Worm (Caenorhabditis elegans): ENCODE data around the gene lipl-5.

lipl-5 gene

DNA sequence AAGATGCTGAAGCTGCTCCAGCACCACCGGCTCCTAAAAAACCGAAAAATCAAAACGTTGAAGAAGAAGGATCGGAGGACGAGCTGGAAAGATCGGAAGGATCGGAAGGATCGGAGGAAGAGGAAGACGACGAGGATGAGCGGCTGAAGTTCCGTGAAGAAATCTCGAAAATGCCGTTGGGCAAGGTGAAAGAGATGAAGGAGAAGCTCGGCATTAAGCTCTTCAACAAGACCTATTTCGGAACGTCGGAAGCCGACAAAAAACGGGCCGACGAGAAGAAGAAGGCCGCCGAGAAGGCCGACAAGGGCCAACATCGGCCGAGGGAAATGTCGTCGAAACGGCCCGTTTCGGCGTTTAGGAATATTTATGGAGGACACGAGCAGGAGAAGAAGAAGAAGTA, 24.3 kb upstream of the lipl-5 start:
- TF ChIP-seq W03F9.2 (tag; optimal IDR thresholded peaks at IDR 0.05): no peak
- no peak for TF ChIP-seq dao-5 (tag; optimal IDR thresholded peaks at IDR 0.05)
- TF ChIP-seq him-1 (tag; optimal IDR thresholded peaks at IDR 0.05): no peak

DNA sequence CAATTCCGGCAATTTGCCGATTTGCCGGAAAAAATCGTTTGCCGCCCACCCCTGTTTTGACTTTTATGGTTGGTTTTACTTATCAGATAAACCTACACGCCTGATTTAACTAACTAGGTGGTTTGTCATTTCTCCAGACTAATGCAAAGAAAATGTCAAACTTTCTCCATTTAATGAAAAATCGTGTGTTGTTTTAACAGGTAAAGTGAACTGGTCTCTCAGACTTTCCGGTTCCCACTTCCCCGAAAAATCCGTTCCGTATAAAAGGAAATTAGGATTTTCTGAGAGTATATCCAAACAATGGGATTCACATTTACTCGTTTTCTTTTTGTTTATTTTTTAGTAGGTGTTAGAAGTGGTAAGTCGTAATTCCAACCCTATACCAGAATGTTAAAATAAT, 20.9 kb upstream of the lipl-5 start, which contains the start of gene mltn-6:
TSS of gene mltn-6 (plus strand) at position 301 of the 400 bp plus-strand sequence.
- TF ChIP-seq W03F9.2 (tag; optimal IDR thresholded peaks at IDR 0.05): no peak
- TF ChIP-seq him-1 (tag; optimal IDR thresholded peaks at IDR 0.05): no peak
- TF ChIP-seq dao-5 (tag; optimal IDR thresholded peaks at IDR 0.05): no peak

DNA sequence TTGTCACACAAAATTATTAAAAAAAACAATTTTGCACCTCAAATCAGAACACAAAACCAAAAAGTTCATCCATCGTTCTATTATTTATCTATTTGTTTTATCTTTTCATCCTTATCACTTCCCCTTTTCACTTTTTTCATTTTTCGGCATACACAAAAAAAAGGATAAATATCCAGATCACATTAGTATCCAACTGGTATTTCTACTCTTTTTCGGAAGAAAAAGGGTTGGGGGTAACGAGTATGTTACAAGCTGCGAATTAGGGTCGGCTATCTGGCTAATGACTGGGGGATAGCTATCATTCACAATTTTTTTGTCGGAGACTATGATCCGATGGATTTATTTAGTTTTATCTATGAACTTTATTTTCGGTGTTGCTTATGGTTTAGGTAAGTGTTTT, 15.5 kb upstream of the lipl-5 start, which contains the start of gene mltn-7:
TSS of gene mltn-7 (plus strand) at position 301 of the 400 bp plus-strand sequence.
- no peak for TF ChIP-seq him-1 (tag; optimal IDR thresholded peaks at IDR 0.05)
- no peak for TF ChIP-seq dao-5 (tag; optimal IDR thresholded peaks at IDR 0.05)
- TF ChIP-seq W03F9.2 (tag; optimal IDR thresholded peaks at IDR 0.05): no peak

DNA sequence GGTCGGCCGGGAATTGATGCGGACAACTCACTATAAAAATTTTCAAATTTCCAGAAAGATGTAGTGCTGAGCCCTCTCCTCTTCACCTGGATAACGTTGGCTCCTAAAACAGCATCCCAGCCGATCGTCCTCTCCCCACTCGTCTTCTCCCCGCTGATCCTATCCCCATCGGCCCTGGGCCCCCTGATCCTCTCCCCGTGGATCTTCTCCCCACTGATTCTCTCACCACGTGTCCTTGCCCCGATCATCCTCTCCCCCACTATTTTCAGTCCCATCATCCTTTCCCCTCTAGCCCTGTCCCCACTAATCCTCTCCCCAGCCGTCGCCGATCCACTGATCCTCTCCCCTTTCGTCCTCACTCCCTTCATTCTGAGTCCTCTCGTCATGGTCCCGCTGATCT, 12.4 kb upstream of the lipl-5 start:
- TF ChIP-seq dao-5 (tag; optimal IDR thresholded peaks at IDR 0.05) (no peak), W03F9.2 (tag; optimal IDR thresholded peaks at IDR 0.05) (no peak), him-1 (tag; optimal IDR thresholded peaks at IDR 0.05) (no peak)

DNA sequence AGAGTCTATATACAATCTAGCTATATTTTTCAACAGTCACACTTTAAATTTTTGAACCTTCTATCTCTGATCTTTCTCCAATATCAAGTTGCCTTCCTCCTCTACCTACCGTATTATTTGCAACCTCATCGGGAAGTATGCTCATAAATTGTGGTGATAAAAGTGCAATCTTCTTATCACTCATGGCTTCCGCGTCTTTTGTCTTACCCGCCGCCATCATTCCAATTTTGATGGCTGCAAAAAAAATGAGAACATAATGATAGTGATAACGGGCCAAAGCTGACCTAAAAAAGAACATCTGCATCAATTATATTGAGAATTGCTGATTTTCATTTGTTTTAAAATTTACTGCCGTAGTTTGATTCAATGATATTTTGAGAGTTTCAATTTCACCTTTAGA, 8.8 kb upstream of the lipl-5 start:
- TF ChIP-seq him-1 (tag; optimal IDR thresholded peaks at IDR 0.05): no peak
- no peak for TF ChIP-seq W03F9.2 (tag; optimal IDR thresholded peaks at IDR 0.05)

DNA sequence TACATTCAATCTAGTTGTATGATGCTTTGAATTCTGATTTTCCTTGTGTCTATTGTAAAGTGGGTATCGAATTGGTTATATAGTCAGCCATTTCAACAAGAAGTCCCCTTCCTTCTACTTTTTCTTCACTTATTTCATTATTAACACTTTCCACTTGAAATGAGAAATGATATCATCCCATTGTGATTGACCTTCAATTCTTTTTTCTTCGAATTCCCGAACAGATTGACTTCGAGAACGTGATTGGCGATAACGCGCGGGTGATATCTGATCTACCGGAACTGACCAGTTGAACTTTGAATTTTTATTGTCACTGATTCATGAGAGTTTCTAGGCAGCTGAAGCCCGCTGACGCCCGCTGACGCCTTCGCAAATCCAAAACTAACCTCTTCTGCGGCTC, 7.3 kb upstream of the lipl-5 start:
- TF ChIP-seq dao-5 (tag; optimal IDR thresholded peaks at IDR 0.05) (no peak), W03F9.2 (tag; optimal IDR thresholded peaks at IDR 0.05) (no peak), him-1 (tag; optimal IDR thresholded peaks at IDR 0.05) (no peak)

DNA sequence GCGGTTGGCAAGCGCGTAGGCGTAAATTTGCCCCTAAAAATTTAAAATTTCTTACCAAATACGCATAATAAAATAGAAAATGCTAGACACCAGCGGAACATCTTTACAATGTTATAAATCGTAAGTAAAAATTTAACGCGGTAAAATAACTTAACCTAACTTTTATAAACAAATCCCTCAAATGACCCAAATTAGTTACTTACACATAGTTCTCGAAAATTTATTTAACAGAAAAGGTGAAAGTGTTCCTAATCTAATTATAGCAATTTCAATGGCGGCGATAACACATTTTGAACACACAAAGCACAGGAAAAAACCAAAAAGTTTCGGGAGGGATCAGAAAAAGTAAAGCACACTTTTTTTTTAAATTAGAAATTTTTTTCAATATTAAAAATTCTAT, 5.4 kb upstream of the lipl-5 start, which contains the start of gene mltn-8:
TSS of gene mltn-8 (minus strand) at position 101 of the 400 bp plus-strand sequence.
- TF ChIP-seq him-1 (tag; optimal IDR thresholded peaks at IDR 0.05) (no peak), dao-5 (tag; optimal IDR thresholded peaks at IDR 0.05) (no peak), W03F9.2 (tag; optimal IDR thresholded peaks at IDR 0.05) (no peak)

DNA sequence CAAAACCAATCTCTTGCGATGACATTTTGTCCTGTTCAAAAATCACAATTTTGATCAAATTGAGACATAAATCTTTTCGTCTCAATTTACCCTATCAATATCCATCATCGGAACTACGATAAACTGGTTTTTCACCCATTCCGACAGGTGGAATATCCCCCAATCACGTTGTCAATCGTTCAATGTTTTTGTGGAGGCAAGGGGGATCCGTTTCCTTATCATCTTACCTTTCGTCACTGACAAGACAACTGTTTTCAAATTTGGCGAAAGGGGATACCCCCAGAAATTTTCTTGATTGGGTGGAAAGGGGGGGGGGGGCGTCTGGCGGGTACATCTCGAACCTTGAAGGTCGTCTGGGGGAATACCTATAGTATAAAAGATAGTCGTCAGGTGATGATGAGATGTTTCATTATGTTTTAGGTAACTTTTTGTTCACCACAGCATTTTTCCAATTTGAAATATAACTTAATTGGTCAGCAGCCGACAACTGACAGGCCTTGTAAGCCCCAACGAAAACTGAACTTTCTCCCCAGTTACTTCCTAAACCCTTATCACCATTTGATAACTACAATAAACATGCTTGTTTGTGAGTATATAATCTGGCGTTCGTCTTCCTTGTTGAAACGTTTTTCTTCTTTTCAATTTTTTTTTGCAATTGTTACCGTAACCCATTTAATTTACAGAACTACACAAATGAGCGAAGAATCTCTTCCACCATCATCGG, 4.2 kb upstream of the lipl-5 start, which contains the start of gene ZK6.8:
TSS of gene ZK6.8 (plus strand) at position 682 of the 724 bp plus-strand sequence.
- no peak for TF ChIP-seq dao-5 (tag; optimal IDR thresholded peaks at IDR 0.05)
- TF ChIP-seq W03F9.2 (tag; optimal IDR thresholded peaks at IDR 0.05): no peak
- TF ChIP-seq him-1 (tag; optimal IDR thresholded peaks at IDR 0.05): no peak

DNA sequence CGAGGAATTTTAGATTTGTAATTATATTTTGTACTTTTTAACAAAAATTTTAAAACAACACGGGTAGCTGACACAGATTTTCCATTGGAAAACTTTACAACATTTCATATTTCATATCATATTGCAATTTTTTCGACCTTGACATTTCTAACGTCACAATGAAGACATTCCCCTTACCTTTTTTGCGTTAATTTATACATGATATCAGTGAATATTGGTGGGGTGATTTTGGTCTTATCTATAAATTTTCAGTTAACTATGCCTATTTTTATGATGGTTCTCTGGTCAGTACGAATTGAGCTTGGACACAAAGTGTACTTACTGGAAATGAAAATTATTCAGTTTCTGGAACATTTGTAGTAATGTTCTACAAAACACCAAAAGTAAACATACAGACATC, 1.0 kb upstream of the lipl-5 start:
- TF ChIP-seq W03F9.2 (tag; optimal IDR thresholded peaks at IDR 0.05): no peak
- TF ChIP-seq dao-5 (tag; optimal IDR thresholded peaks at IDR 0.05): no peak
- no peak for TF ChIP-seq him-1 (tag; optimal IDR thresholded peaks at IDR 0.05)

DNA sequence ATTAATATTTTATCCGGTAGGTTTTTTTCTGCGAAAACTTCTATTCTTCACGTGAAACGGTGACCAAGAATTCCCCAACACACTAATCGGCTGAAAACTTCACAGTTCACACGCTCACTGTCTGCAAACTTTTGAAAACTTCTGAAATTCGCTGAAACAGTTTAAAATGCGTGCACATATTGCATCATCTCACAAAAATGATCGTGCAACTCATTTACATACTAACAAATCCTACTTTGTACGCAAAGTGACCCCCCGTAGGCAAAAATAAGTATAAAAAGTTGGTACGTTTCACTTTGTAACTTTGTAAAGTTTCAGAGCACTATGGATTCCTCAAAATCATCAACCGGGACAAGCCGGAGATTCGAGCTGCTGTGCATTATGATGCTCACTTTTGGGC, 2.9 kb downstream of the lipl-5 start, which contains the start of gene ZK6.6:
TSS of gene ZK6.6 (plus strand) at position 301 of the 400 bp plus-strand sequence.
- no peak for TF ChIP-seq W03F9.2 (tag; optimal IDR thresholded peaks at IDR 0.05)
- no peak for TF ChIP-seq him-1 (tag; optimal IDR thresholded peaks at IDR 0.05)
- no peak for TF ChIP-seq dao-5 (tag; optimal IDR thresholded peaks at IDR 0.05)

DNA sequence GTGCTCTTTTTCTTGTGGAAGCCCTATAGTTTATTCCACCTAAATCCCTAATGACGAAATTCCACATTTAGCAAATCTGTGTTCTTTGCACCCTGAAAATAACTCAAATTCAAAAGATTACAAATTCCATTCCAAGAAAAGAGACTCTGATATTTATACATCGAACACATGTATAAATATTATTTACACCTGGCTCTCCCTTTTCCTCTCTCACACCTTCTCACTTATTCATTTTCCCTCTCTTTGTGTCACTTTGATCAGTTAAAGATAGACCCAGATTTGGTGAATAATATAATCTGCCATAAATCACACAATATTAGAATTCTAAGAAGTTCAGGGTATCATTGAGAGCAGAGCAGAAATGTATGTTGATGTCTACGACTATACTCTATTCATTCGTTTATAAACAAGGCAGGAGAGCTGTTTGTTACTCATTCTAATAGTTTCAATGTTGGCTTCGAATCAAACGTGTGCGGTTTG, 6.7 kb downstream of the lipl-5 start, which contains the start of gene nhr-254:
TSS of gene nhr-254 (plus strand) at position 430 of the 480 bp plus-strand sequence.
- TF ChIP-seq him-1 (tag; optimal IDR thresholded peaks at IDR 0.05) (no peak), W03F9.2 (tag; optimal IDR thresholded peaks at IDR 0.05) (no peak), dao-5 (tag; optimal IDR thresholded peaks at IDR 0.05) (no peak)

DNA sequence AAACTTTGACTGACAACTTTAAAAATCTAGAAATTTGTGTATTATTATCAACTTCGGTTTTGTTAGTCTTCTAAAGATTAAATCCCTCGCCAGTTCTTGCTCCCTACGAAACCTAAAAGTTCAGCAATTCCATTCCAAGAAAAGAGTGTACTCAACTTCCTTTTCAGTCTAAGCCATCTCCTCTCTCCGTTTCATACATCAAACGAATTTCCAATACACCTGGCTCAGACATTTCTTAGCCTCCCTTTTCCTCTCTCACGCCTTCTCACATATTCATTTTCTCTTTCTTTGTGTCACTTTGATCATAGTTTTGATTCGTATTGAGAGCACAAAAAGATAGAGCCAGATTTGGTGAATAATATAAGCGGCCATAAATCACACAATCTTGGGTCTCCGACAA, 10.8 kb downstream of the lipl-5 start, which contains the start of gene nhr-253:
TSS of gene nhr-253 (plus strand) at position 285 of the 400 bp plus-strand sequence.
- no peak for TF ChIP-seq dao-5 (tag; optimal IDR thresholded peaks at IDR 0.05)
- TF ChIP-seq W03F9.2 (tag; optimal IDR thresholded peaks at IDR 0.05): no peak
- no peak for TF ChIP-seq him-1 (tag; optimal IDR thresholded peaks at IDR 0.05)

DNA sequence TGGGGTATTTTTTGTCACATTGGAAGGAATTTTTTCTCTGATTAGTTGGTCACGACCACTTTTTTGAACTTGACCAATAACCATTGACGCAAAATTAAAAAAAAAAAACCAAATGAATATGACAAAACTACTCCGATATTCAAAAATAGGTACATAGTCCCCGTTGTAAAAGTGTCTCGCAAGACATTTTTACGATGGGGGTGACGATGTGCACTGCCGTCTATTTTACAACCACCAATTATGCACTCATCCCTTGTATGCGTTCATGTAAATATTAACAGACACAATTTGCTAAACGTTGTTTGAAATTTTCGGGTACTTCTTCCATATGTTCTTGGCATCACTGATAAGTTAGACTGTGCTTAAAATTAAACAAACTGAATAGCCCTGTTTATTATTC, 14.2 kb downstream of the lipl-5 start, which contains the start of gene scl-27:
TSS of gene scl-27 (plus strand) at position 301 of the 400 bp plus-strand sequence.
- TF ChIP-seq dao-5 (tag; optimal IDR thresholded peaks at IDR 0.05) (no peak), W03F9.2 (tag; optimal IDR thresholded peaks at IDR 0.05) (no peak), him-1 (tag; optimal IDR thresholded peaks at IDR 0.05) (no peak)

DNA sequence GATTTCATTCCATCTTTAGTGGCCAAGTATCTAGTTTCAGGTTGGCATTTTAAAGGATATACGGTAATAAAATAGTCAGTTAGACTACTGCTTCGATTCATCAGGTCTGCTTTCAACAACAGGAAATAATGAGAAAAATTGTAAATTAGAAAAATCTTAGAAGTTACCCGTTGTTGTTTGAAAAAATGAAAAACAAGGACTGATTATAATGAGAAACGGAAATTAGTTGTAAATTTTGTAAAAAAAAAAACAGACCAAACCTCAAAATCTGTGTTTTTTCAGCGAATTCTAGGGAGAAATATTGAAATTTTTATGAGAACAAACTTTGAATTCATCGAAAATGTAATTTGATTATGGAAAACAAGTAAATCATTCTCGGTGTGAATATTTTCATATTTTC, 17.5 kb downstream of the lipl-5 start, which contains the start of gene srh-62:
TSS of gene srh-62 (minus strand) at position 101 of the 400 bp plus-strand sequence.
- TF ChIP-seq W03F9.2 (tag; optimal IDR thresholded peaks at IDR 0.05) (no peak), dao-5 (tag; optimal IDR thresholded peaks at IDR 0.05) (no peak), him-1 (tag; optimal IDR thresholded peaks at IDR 0.05) (no peak)

Measured in whole organism, L4/young adult.